Worm (Caenorhabditis elegans): ENCODE measurements around the gene srw-134.

- no peak for TF ChIP-seq fkh-3 (tag; optimal IDR thresholded peaks at IDR 0.05)
- no peak for TF ChIP-seq nhr-90 (tag; optimal IDR thresholded peaks at IDR 0.05)
- TF ChIP-seq somi-1 (GFP tag; optimal IDR thresholded peaks at IDR 0.05), result no peak
- no peak for TF ChIP-seq pha-4 (tag; optimal IDR thresholded peaks at IDR 0.05)
- TF ChIP-seq madf-10 (tag; optimal IDR thresholded peaks at IDR 0.05), result no peak
- no peak for TF ChIP-seq him-1 (tag; optimal IDR thresholded peaks at IDR 0.05)
- TF ChIP-seq lsy-27 (tag; optimal IDR thresholded peaks at IDR 0.05; ENCODE audit: borderline replicate concordance, insufficient read depth), result no peak
- no peak for TF ChIP-seq F37B4.10 (GFP tag; IDR thresholded peaks at IDR 0.05)
- no peak for TF ChIP-seq nfya-2 (GFP tag; IDR thresholded peaks at IDR 0.05)
These were observed 26.3 kb upstream of the srw-134 start, which contains the start of gene lgc-29 for ce11 chrV:4138688-4139087.
